Fruit fly (Drosophila melanogaster) whole organism, pupa: ENCODE data around the gene Dsk.

Experiments
- CG10348 ChIP-seq: fragments of 200-800 bp; sonication (Bioruptor generic); IDR thresholded peaks from 2 replicates; pipeline ENCODE4 v1.3.6; 2022; ENCODE audit warnings: missing biosample characterization, missing genetic modification characterization
- CG12605 ChIP-seq: fragments of 200-800 bp; sonication (Bioruptor generic); IDR thresholded peaks from 2 replicates; pipeline ENCODE4 v1.3.6; 2022; ENCODE audit warnings: missing biosample characterization, missing genetic modification characterization
- CG13204 ChIP-seq: fragments of 200-800 bp; sonication (Bioruptor generic); optimal IDR thresholded peaks from 2 replicates; lab custom pipeline; 2018; ENCODE audit warnings: missing biosample characterization, mild to moderate bottlenecking, missing genetic modification characterization, moderate library complexity
- CG14655 ChIP-seq: fragments of 200-800 bp; sonication (Bioruptor generic); optimal IDR thresholded peaks from 3 replicates; lab custom pipeline; 2017; ENCODE audit warnings: mild to moderate bottlenecking, missing biosample characterization, missing genetic modification reagents, missing genetic modification characterization
- CG15710 ChIP-seq: fragments of 200-800 bp; sonication (Bioruptor generic); optimal IDR thresholded peaks from 2 replicates; lab custom pipeline; 2018; ENCODE audit warnings: missing biosample characterization, mild to moderate bottlenecking, missing genetic modification characterization, moderate library complexity
- CG17806 ChIP-seq: fragments of 200-800 bp; sonication (Bioruptor generic); optimal IDR thresholded peaks from 2 replicates; lab custom pipeline; 2018; ENCODE audit warnings: missing biosample characterization, mild to moderate bottlenecking, missing genetic modification characterization, moderate library complexity
- CG32121 ChIP-seq: fragments of 200-800 bp; sonication (Bioruptor generic); IDR thresholded peaks from 2 replicates; pipeline ENCODE4 v1.3.6; 2022; ENCODE audit warnings: missing biosample characterization, missing genetic modification characterization
- CG34367 ChIP-seq: fragments of 200-800 bp; sonication (Bioruptor generic); optimal IDR thresholded peaks from 2 replicates; lab custom pipeline; 2018; ENCODE audit warnings: missing biosample characterization, mild to moderate bottlenecking, missing genetic modification characterization
- CG4496 ChIP-seq: fragments of 200-800 bp; sonication (Bioruptor generic); IDR thresholded peaks from 3 replicates; pipeline ENCODE4 v1.3.6; 2022; ENCODE audit warnings: missing biosample characterization, missing genetic modification characterization
- CG8159 ChIP-seq: fragments of 200-800 bp; sonication (Bioruptor generic); optimal IDR thresholded peaks from 3 replicates; lab custom pipeline; 2018; ENCODE audit warnings: missing biosample characterization, mild to moderate bottlenecking, missing genetic modification characterization, moderate library complexity
- CG8301 ChIP-seq: fragments of 200-800 bp; sonication (Bioruptor generic); optimal IDR thresholded peaks from 2 replicates; lab custom pipeline; 2018; ENCODE audit warnings: missing biosample characterization, mild to moderate bottlenecking, missing genetic modification characterization
- CG9948 ChIP-seq: fragments of 200-800 bp; sonication (Bioruptor generic); optimal IDR thresholded peaks from 2 replicates; lab custom pipeline; 2018; ENCODE audit warnings: missing biosample characterization, mild to moderate bottlenecking, missing genetic modification characterization, moderate library complexity
- D1 ChIP-seq: fragments of 200-800 bp; sonication (Bioruptor generic); optimal IDR thresholded peaks from 2 replicates; lab custom pipeline; 2018; ENCODE audit warnings: missing biosample characterization, mild to moderate bottlenecking, missing genetic modification characterization, moderate library complexity
- EcR ChIP-seq: fragments of 200-800 bp; sonication (Bioruptor generic); optimal IDR thresholded peaks from 3 replicates; lab custom pipeline; 2019; ENCODE audit warnings: missing biosample characterization, missing genetic modification characterization, mild to moderate bottlenecking, moderate library complexity, missing genetic modification reagents
- Ets98B ChIP-seq: fragments of 200-800 bp; sonication (Bioruptor generic); IDR thresholded peaks from 2 replicates; pipeline ENCODE4 v1.3.6; 2022; ENCODE audit warnings: missing biosample characterization, missing genetic modification characterization
- Pif1A ChIP-seq: fragments of 200-800 bp; sonication (Bioruptor generic); optimal IDR thresholded peaks from 3 replicates; lab custom pipeline; 2016; ENCODE audit warnings: missing biosample characterization, missing genetic modification characterization
- Pif1B ChIP-seq: fragments of 200-800 bp; sonication (Bioruptor generic); optimal IDR thresholded peaks from 3 replicates; lab custom pipeline; 2016; ENCODE audit warnings: missing biosample characterization, missing genetic modification characterization
- Snoo ChIP-seq: fragments of 200-800 bp; sonication (Bioruptor generic); optimal IDR thresholded peaks from 3 replicates; lab custom pipeline; 2017; ENCODE audit warnings: missing biosample characterization, mild to moderate bottlenecking, missing genetic modification characterization, inconsistent platforms
- fd96Ca ChIP-seq: fragments of 200-800 bp; sonication (Bioruptor generic); IDR thresholded peaks from 3 replicates; pipeline ENCODE4 v1.3.6; 2022; ENCODE audit warnings: missing biosample characterization, missing genetic modification characterization
- gl ChIP-seq: fragments of 200-800 bp; sonication (Bioruptor generic); optimal IDR thresholded peaks from 2 replicates; lab custom pipeline; 2018; ENCODE audit warnings: missing biosample characterization, mild to moderate bottlenecking, missing genetic modification characterization
- rn ChIP-seq: fragments of 200-800 bp; sonication (Bioruptor generic); IDR thresholded peaks from 2 replicates; pipeline ENCODE4 v1.3.6; 2022; ENCODE audit warnings: missing biosample characterization, missing genetic modification characterization

The Dsk gene

DNA sequence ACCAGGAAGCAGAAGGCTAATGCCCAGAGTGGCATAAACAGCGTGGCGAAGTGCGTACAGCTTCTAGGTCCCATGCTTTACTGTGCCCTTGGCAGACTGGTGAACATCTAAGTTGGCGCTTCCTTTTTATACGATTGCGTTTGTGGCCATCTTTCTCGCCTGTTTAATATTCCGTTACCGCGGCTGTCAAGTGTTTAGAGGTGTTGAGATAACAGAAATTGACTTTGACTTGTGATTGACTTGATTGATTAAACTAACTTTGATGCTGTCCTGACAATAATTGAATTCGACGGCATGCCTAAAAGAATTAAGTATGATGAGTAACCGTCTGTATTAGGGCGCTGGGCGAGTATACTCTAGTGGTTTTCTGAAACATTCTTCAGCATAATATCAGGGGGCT is at the start of gene Dsk:
TSS of gene Dsk (minus strand) at position 101 of the 400 bp plus-strand sequence.
- TF ChIP-seq CG32121 (GFP tag; lab: Robert Waterston, UW) (no peak), CG4496 (GFP tag; lab: Robert Waterston, UW) (no peak), CG9948 (no peak), CG10348 (GFP tag; lab: Robert Waterston, UW) (no peak), CG8301 (no peak), Snoo (tag; lab: Kevin White, UChicago) (no peak), CG12605 (GFP tag; lab: Robert Waterston, UW) (no peak), fd96Ca (GFP tag; lab: Robert Waterston, UW) (no peak), CG14655 (GFP tag; lab: Kevin White, UChicago) (no peak), rn (no peak), D1 (no peak), CG13204 (GFP tag; lab: Kevin White, UChicago) (no peak)
- TF ChIP-seq, all 21 proteins: peak for 0

DNA sequence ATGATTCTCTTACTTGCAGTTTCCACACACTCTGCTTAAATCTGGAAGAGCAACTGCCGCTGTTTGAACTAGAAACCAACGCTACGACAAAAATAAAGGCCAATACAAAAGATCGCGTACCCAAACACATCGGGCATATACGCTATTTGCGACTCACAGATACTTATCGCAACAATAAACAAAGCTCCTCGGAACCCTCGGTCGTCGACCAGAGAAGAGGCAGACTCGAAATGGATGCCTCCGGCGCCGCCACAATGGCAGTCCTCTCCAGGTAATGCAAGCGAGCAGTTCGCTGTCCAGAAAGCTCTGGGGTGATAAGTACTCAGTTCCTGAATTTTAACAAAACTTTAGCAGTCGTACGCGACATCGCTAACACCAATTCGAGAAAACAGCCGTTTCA is 46.5 kb upstream of the Dsk start:
- no peak for TF ChIP-seq Pif1A (GFP tag; lab: Kevin White, UChicago)
- TF ChIP-seq gl (tag; lab: Kevin White, UChicago), result peak; percentile 38
- peak; percentile 38 for TF ChIP-seq Pif1B (GFP tag; lab: Kevin White, UChicago)
- TF ChIP-seq CG13204 (GFP tag; lab: Kevin White, UChicago), result no peak
- TF ChIP-seq EcR (GFP tag; lab: Kevin White, UChicago), result peak; percentile 94
- 0 out of 2 replicates have a peak, but pooled peaks have one; percentile 24 for TF ChIP-seq CG12605 (GFP tag; lab: Robert Waterston, UW)
- no peak for TF ChIP-seq CG34367 (tag; lab: Kevin White, UChicago)
- TF ChIP-seq Snoo (tag; lab: Kevin White, UChicago), result no peak
- TF ChIP-seq D1, result no peak
- TF ChIP-seq CG9948, result no peak
- TF ChIP-seq CG4496 (GFP tag; lab: Robert Waterston, UW), result 0 out of 3 replicates have a peak, but pooled peaks have one; percentile 42
- no peak for TF ChIP-seq CG8301
- no peak for TF ChIP-seq CG32121 (GFP tag; lab: Robert Waterston, UW)
- peak; percentile 11; the same call in 1 of the 3 replicates for TF ChIP-seq fd96Ca (GFP tag; lab: Robert Waterston, UW)
- peak; percentile 48 for TF ChIP-seq Ets98B (GFP tag; lab: Robert Waterston, UW)

DNA sequence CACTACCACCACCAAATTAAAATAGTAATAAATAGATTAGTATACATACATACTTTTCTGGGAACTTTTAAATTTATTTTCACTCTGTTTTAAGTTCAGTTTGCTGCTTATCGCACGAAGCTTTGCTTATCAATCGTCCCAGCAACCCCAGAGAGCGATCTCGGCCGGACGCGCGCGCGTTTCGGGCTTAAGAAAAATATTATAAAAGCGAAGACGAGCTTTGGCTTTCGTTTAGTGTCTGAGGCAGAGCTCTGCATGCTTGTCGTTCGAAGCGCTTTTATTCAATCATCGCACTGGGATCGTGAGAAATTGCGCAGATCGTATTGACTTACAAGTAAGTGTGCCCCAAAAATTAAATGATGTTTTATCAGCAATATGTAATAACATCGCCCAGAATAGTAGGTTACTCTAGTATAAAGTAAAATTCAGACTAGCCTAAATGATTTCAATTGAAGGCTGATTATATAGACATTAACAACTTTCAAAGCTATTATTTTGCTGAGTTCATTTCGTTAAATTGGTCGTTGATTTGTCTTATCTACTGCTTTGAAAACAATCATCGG is 45.0 kb upstream of the Dsk start, which contains the start of gene Gel:
TSS of gene Gel (plus strand) at position 227 of the 563 bp plus-strand sequence.
- TF ChIP-seq rn, result no peak
- no peak for TF ChIP-seq CG4496 (GFP tag; lab: Robert Waterston, UW)

DNA sequence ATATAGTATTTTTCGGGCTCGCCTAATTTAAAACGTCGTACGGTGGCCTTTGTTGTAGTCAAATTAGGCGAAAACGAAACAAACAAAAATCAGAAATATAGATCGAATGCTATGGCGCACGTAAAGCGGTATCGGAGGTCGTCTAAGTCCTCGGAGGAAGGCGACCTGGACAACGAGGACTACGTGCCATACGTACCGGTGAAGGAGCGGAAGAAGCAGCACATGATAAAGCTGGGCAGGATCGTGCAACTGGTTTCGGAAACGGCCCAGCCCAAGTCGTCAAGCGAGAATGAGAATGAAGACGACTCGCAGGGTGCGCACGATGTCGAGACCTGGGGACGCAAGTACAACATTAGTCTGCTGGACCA is 42.9 kb upstream of the Dsk start, which contains the start of gene abs:
TSS of gene abs (plus strand) at position 30 of the 368 bp plus-strand sequence.
- TF ChIP-seq CG34367 (tag; lab: Kevin White, UChicago) (no peak), Snoo (tag; lab: Kevin White, UChicago) (no peak), CG4496 (GFP tag; lab: Robert Waterston, UW) (no peak), CG32121 (GFP tag; lab: Robert Waterston, UW) (no peak), CG12605 (GFP tag; lab: Robert Waterston, UW) (no peak), gl (tag; lab: Kevin White, UChicago) (no peak), rn (no peak), CG15710 (tag; lab: Kevin White, UChicago) (no peak), CG8159 (tag; lab: Kevin White, UChicago) (no peak), D1 (no peak), CG13204 (GFP tag; lab: Kevin White, UChicago) (no peak), Pif1A (GFP tag; lab: Kevin White, UChicago) (no peak), Ets98B (GFP tag; lab: Robert Waterston, UW) (no peak), CG17806 (no peak), Pif1B (GFP tag; lab: Kevin White, UChicago) (no peak), CG14655 (GFP tag; lab: Kevin White, UChicago) (no peak), CG10348 (GFP tag; lab: Robert Waterston, UW) (no peak)

DNA sequence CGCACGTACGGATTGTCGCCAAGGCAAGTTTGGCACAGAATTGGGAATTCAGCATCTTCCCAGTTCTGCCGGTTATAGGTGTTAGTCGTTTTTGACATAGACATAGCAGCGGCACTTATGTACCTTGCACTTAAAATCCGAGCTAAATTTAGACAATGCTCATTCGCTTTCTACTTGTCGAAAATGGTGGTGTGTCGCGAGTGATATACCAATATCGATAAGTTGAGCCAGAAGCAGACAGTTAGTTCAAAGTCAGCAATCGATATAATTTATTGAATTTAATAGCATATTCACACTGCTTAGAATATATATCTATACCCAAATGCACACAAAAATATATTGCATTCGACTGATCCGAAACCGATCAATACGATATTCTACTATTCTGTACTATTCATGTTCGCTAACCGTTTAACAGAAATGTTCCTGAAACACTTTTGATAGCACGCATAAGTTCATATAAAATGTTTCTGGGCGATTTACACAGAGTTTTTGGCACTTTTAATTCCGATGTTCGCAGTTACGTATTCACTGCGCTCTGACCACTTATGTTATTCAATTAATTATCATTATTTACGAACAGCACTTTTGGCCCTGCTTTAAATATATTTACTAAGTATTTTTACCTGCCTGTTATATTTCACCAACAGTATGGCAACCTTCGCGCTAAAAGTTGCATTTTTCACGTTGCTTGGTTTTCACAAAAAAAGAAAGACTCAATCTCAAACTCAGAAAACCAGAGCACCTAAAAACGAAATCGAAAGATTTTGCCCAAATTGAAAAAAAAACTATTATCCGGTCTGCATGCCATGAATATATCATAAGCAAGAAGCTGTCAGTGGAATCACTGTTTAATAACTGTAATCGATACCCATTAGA is 42.3 kb upstream of the Dsk start, which contains the start of gene CG14641:
TSS of gene CG14641 (minus strand) at position 204 of the 879 bp plus-strand sequence.
- TF ChIP-seq CG8159 (tag; lab: Kevin White, UChicago) (peak; percentile 1), Pif1A (GFP tag; lab: Kevin White, UChicago) (no peak), CG8301 (no peak), rn (no peak), CG15710 (tag; lab: Kevin White, UChicago) (peak; percentile 6), CG13204 (GFP tag; lab: Kevin White, UChicago) (no peak), CG12605 (GFP tag; lab: Robert Waterston, UW) (no peak), Pif1B (GFP tag; lab: Kevin White, UChicago) (no peak)
